Fruit fly (Drosophila melanogaster) whole organism, embryonic: ENCODE data around the gene pHCl-1.
A peak's percentile ranks its signal among the peaks of the same experiment; 100 is the strongest.

Source experiments
- CG10267 ChIP-seq: fragments of 200-800 bp; sonication (Bioruptor generic); optimal IDR thresholded peaks from 2 replicates; lab custom pipeline; 2018; ENCODE audit warnings: missing biosample characterization, mild to moderate bottlenecking, missing genetic modification characterization, moderate library complexity
- CG10431 ChIP-seq: fragments of 200-800 bp; sonication (Bioruptor generic); optimal IDR thresholded peaks from 3 replicates; lab custom pipeline; 2018; ENCODE audit warnings: missing biosample characterization, mild to moderate bottlenecking, missing genetic modification characterization
- CG10543 ChIP-seq: fragments of 200-800 bp; sonication (Bioruptor generic); optimal IDR thresholded peaks from 3 replicates; lab custom pipeline; 2017; ENCODE audit warnings: missing biosample characterization, mild to moderate bottlenecking, missing genetic modification characterization, moderate library complexity
- CG11695 ChIP-seq: fragments of 200-800 bp; sonication (Bioruptor generic); IDR thresholded peaks from 3 replicates; pipeline ENCODE4 v1.3.6; 2022; ENCODE audit warnings: missing biosample characterization, missing genetic modification characterization
- CG13424 ChIP-seq: fragments of 200-800 bp; sonication (Bioruptor generic); optimal IDR thresholded peaks from 2 replicates; lab custom pipeline; 2019; ENCODE audit warnings: missing biosample characterization, mild to moderate bottlenecking, missing genetic modification characterization, moderate library complexity
- CG14860 ChIP-seq: fragments of 200-800 bp; sonication (Bioruptor generic); IDR thresholded peaks from 3 replicates; pipeline ENCODE4 v1.3.6; 2022; ENCODE audit warnings: missing biosample characterization, missing genetic modification characterization; ENCODE audit not compliant: partially characterized antibody
- CG17359 ChIP-seq: fragments of 200-800 bp; sonication (Bioruptor generic); optimal IDR thresholded peaks from 3 replicates; lab custom pipeline; 2018; ENCODE audit warnings: missing biosample characterization, mild to moderate bottlenecking, missing genetic modification characterization, moderate library complexity
- CG18599 ChIP-seq: fragments of 200-800 bp; sonication (Bioruptor generic); optimal IDR thresholded peaks from 3 replicates; lab custom pipeline; 2017; ENCODE audit warnings: missing biosample characterization, missing genetic modification characterization, mild to moderate bottlenecking, moderate library complexity, missing genetic modification reagents
- CG18619 ChIP-seq: fragments of 200-800 bp; sonication (Bioruptor generic); optimal IDR thresholded peaks from 3 replicates; lab custom pipeline; 2017; ENCODE audit warnings: missing biosample characterization, mild to moderate bottlenecking, missing genetic modification characterization
- CG30403 ChIP-seq: fragments of 200-800 bp; sonication (Bioruptor generic); optimal IDR thresholded peaks from 3 replicates; lab custom pipeline; 2016; ENCODE audit warnings: missing biosample characterization, missing genetic modification characterization
- CG31388 ChIP-seq: fragments of 200-800 bp; sonication (Bioruptor generic); optimal IDR thresholded peaks from 2 replicates; lab custom pipeline; 2016; ENCODE audit warnings: missing biosample characterization, missing genetic modification characterization
- CG43689 ChIP-seq: fragments of 200-800 bp; sonication (Bioruptor generic); IDR thresholded peaks from 2 replicates; pipeline ENCODE4 v1.3.6; 2022; ENCODE audit warnings: missing biosample characterization, missing genetic modification characterization
- CG4820 ChIP-seq: fragments of 200-800 bp; sonication (Bioruptor generic); optimal IDR thresholded peaks from 3 replicates; lab custom pipeline; 2016; ENCODE audit warnings: missing biosample characterization, missing genetic modification characterization
- CG6689 ChIP-seq: fragments of 200-800 bp; sonication (Bioruptor generic); IDR thresholded peaks from 2 replicates; pipeline ENCODE4 v1.3.6; 2022; ENCODE audit warnings: missing biosample characterization, missing genetic modification characterization
- CG7372 ChIP-seq: fragments of 200-800 bp; sonication (Bioruptor generic); IDR thresholded peaks from 2 replicates; pipeline ENCODE4 v1.3.6; 2022; ENCODE audit warnings: missing biosample characterization, missing genetic modification characterization
- CG7928 ChIP-seq: fragments of 200-800 bp; sonication (Bioruptor generic); optimal IDR thresholded peaks from 2 replicates; lab custom pipeline; 2017; ENCODE audit warnings: missing biosample characterization, mild to moderate bottlenecking, missing genetic modification characterization
- CG8290 ChIP-seq, 3 experiments: fragments of 200-800 bp; sonication (Bioruptor generic); optimal IDR thresholded peaks; 2 replicates each; lab custom pipeline; 2016 to 2019; ENCODE audit warnings: missing biosample characterization in 3 of 3, missing genetic modification characterization in 3 of 3, mild to moderate bottlenecking in 2 of 3, moderate library complexity in 1 of 3
- E2f1 ChIP-seq: fragments of 200-800 bp; sonication (Bioruptor generic); IDR thresholded peaks from 2 replicates; pipeline ENCODE4 v1.3.6; 2022; ENCODE audit warnings: missing biosample characterization, missing genetic modification characterization
- Ets65A ChIP-seq: fragments of 200-800 bp; sonication (Bioruptor generic); peaks from one replicate; lab custom pipeline; 2016; ENCODE audit warnings: missing biosample characterization, missing genetic modification characterization
- Hey ChIP-seq: fragments of 200-800 bp; sonication (Bioruptor generic); optimal IDR thresholded peaks from 3 replicates; lab custom pipeline; 2018; ENCODE audit warnings: missing biosample characterization, mild to moderate bottlenecking, missing genetic modification characterization
- Oli ChIP-seq: fragments of 200-800 bp; sonication (Bioruptor generic); optimal IDR thresholded peaks from 2 replicates; lab custom pipeline; 2018; ENCODE audit warnings: missing biosample characterization, mild to moderate bottlenecking, missing genetic modification characterization, moderate library complexity
- Ptx1 ChIP-seq: fragments of 200-800 bp; sonication (Bioruptor generic); IDR thresholded peaks from 2 replicates; pipeline ENCODE4 v1.3.6; 2022; ENCODE audit warnings: missing biosample characterization, missing genetic modification characterization
- Sin3A ChIP-seq: fragments of >200 bp; optimal IDR thresholded peaks from 2 replicates; lab custom pipeline; 2018
- Sox100B ChIP-seq: fragments of 200-800 bp; sonication (Bioruptor generic); optimal IDR thresholded peaks from 3 replicates; lab custom pipeline; 2018; ENCODE audit warnings: missing biosample characterization, mild to moderate bottlenecking, missing genetic modification characterization
- Sox102F ChIP-seq: fragments of 200-800 bp; sonication (Bioruptor generic); optimal IDR thresholded peaks from 2 replicates; lab custom pipeline; 2018; ENCODE audit warnings: missing biosample characterization, mild to moderate bottlenecking, missing genetic modification characterization, moderate library complexity
- Ssrp ChIP-seq: fragments of 200-800 bp; sonication (Bioruptor generic); optimal IDR thresholded peaks from 2 replicates; lab custom pipeline; 2018; ENCODE audit warnings: missing biosample characterization, mild to moderate bottlenecking, missing genetic modification characterization, moderate library complexity
- Trl ChIP-seq, 3 experiments: fragments of >200 bp in 2 of 3; fragments of 200-800 bp in 1 of 3; sonication (Bioruptor generic) in 1 of 3; optimal IDR thresholded peaks; 2 replicates in 1 of 3; 3 replicates in 2 of 3; lab custom pipeline; 2016 to 2017; ENCODE audit warnings: missing biosample characterization in 1 of 3, missing genetic modification characterization in 1 of 3
- cas ChIP-seq: fragments of 200-800 bp; sonication (Bioruptor generic); IDR thresholded peaks from 2 replicates; pipeline ENCODE4 v1.3.6; 2022; ENCODE audit warnings: missing biosample characterization, missing genetic modification characterization
- caup ChIP-seq: fragments of 200-800 bp; sonication (Bioruptor generic); optimal IDR thresholded peaks from 3 replicates; lab custom pipeline; 2017; ENCODE audit warnings: missing biosample characterization, mild to moderate bottlenecking, missing genetic modification characterization, moderate library complexity; ENCODE audit not compliant: severe bottlenecking
- disco-r ChIP-seq: fragments of 200-800 bp; sonication (Bioruptor generic); optimal IDR thresholded peaks from 2 replicates; lab custom pipeline; 2016; ENCODE audit warnings: missing biosample characterization, missing genetic modification characterization
- dmrt99B ChIP-seq: fragments of 200-800 bp; sonication (Bioruptor generic); optimal IDR thresholded peaks from 2 replicates; lab custom pipeline; 2018; ENCODE audit warnings: missing biosample characterization, mild to moderate bottlenecking, missing genetic modification characterization, moderate library complexity
- eve ChIP-seq, 2 experiments: fragments of >200 bp; optimal IDR thresholded peaks; 2 replicates each; lab custom pipeline; 2017; ENCODE audit warnings: missing biosample characterization in 2 of 2, missing genetic modification characterization in 2 of 2
- fd3F ChIP-seq: fragments of 200-800 bp; sonication (Bioruptor generic); optimal IDR thresholded peaks from 2 replicates; lab custom pipeline; 2018; ENCODE audit warnings: missing biosample characterization, mild to moderate bottlenecking, missing genetic modification characterization, moderate library complexity
- fru ChIP-seq: fragments of >200 bp; optimal IDR thresholded peaks from 2 replicates; lab custom pipeline; 2017
- gem ChIP-seq: fragments of 200-800 bp; sonication (Bioruptor generic); optimal IDR thresholded peaks from 2 replicates; lab custom pipeline; 2019; ENCODE audit warnings: missing biosample characterization, mild to moderate bottlenecking, missing genetic modification characterization, moderate library complexity
- gt ChIP-seq: fragments of 200-800 bp; sonication (Bioruptor generic); IDR thresholded peaks from 2 replicates; pipeline ENCODE4 v1.3.6; 2022; ENCODE audit warnings: missing biosample characterization, missing genetic modification characterization
- hkb ChIP-seq, 2 experiments: fragments of 200-800 bp in 1 of 2; fragments of >200 bp in 1 of 2; sonication (Bioruptor generic) in 1 of 2; IDR thresholded peaks in 1 of 2; optimal IDR thresholded peaks in 1 of 2; 2 replicates each; pipeline versions ENCODE4 v1.3.6 to Lab custom; 2017 to 2022; ENCODE audit warnings: missing biosample characterization in 1 of 2, missing genetic modification characterization in 1 of 2
- jigr1 ChIP-seq: fragments of 200-800 bp; sonication (Bioruptor generic); IDR thresholded peaks from 3 replicates; pipeline ENCODE4 v1.3.6; 2022; ENCODE audit warnings: missing biosample characterization, missing genetic modification characterization
- lab ChIP-seq: fragments of 200-800 bp; sonication (Bioruptor generic); optimal IDR thresholded peaks from 3 replicates; lab custom pipeline; 2017; ENCODE audit warnings: missing biosample characterization, missing genetic modification characterization, mild to moderate bottlenecking, moderate library complexity, missing genetic modification reagents
- lmd ChIP-seq: fragments of 200-800 bp; sonication (Bioruptor generic); IDR thresholded peaks from 2 replicates; pipeline ENCODE4 v1.3.6; 2022; ENCODE audit warnings: missing biosample characterization, missing genetic modification characterization
- nmo ChIP-seq: fragments of 200-800 bp; sonication (Bioruptor generic); optimal IDR thresholded peaks from 2 replicates; lab custom pipeline; 2018; ENCODE audit warnings: missing biosample characterization, mild to moderate bottlenecking, missing genetic modification characterization, moderate library complexity
- row ChIP-seq: fragments of 200-800 bp; sonication (Bioruptor generic); IDR thresholded peaks from 3 replicates; pipeline ENCODE4 v1.3.6; 2022; ENCODE audit warnings: missing biosample characterization, missing genetic modification characterization
- run ChIP-seq: fragments of 200-800 bp; sonication (Bioruptor generic); optimal IDR thresholded peaks from 3 replicates; lab custom pipeline; 2018; ENCODE audit warnings: missing biosample characterization, mild to moderate bottlenecking, missing genetic modification characterization
- seq ChIP-seq: fragments of 200-800 bp; sonication (Bioruptor generic); IDR thresholded peaks from 2 replicates; pipeline ENCODE4 v1.3.6; 2022; ENCODE audit warnings: missing biosample characterization, missing genetic modification characterization
- shn ChIP-seq: fragments of 200-800 bp; sonication (Bioruptor generic); optimal IDR thresholded peaks from 3 replicates; lab custom pipeline; 2016; ENCODE audit warnings: missing biosample characterization, missing genetic modification characterization
- ssp ChIP-seq: fragments of 200-800 bp; sonication (Bioruptor generic); IDR thresholded peaks from 2 replicates; pipeline ENCODE4 v1.3.6; 2022; ENCODE audit warnings: missing biosample characterization, missing genetic modification characterization
- tgo ChIP-seq: fragments of 200-800 bp; sonication (Bioruptor generic); IDR thresholded peaks from 3 replicates; pipeline ENCODE4 v1.3.6; 2022; ENCODE audit warnings: missing biosample characterization, missing genetic modification characterization
- yki ChIP-seq: fragments of >200 bp; optimal IDR thresholded peaks from 3 replicates; lab custom pipeline; 2018

Gene pHCl-1

DNA sequence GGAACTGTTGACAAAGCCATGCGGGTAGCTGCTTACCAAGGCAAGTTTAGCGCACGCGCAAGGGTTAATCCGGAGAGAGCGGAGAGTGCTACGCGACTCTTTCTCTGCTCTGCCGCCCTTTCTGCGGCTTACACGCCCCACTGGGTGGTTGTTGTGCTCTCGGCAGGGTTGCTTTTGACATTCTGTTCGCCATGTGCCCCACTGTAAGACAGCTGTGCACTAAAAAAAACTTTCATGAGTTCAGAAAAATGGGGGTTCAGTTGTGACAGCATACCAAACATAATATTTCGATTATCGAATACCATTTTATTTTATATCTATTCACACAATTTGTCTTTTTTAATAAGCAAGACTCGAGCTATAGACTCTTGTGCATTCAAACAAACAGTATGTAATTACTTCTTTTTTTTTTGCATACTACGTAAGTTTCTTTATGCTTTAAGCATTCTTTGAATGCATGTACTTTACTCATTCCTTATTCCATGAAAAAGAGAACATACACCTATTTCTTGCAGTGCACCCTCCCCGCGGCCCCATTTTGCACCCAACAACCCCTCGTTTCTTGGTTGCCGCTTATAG is 22.3 kb upstream of the pHCl-1 start (continued):
- TF ChIP-seq cas (0 out of 2 replicates have a peak, but pooled peaks have one; percentile 17), run (tag; lab: Kevin White, UChicago) (peak; percentile 21), Ets65A (GFP tag; lab: Kevin White, UChicago) (peak; percentile 85), CG18619 (GFP tag; lab: Kevin White, UChicago) (peak; percentile 54), hkb (optimal IDR thresholded peaks at IDR 0.05; lab: Kevin White, UChicago) (no peak), hkb (GFP tag; IDR thresholded peaks at IDR 0.05; lab: Robert Waterston, UW) (peak; percentile 42; the same call in 1 of the 2 replicates), CG6689 (GFP tag; lab: Robert Waterston, UW) (peak; percentile 33; the same call in 1 of the 2 replicates), CG10543 (GFP tag; lab: Kevin White, UChicago) (peak; percentile 76), CG43689 (GFP tag; lab: Robert Waterston, UW) (no peak), fru (lab: Kevin White, UChicago) (no peak), disco-r (GFP tag; lab: Kevin White, UChicago) (no peak)

DNA sequence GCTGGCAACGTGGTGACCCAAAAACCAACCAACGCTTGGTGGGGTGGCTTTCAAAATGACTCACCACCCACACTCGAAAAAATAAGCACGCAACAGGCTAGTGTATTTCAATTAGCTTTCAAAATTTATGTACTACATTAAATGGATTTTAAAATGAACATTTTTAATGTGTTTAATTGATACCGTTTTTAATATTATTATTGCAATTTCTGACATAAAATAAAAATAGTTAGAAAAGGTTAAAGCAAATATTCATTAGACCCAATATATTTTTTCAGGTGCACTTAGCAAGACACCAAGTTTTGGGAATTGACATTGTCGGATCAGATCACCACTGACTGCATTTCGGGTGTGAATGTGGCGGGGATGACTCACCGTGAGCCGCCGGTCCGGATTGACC is 7.4 kb upstream of the pHCl-1 start:
- TF ChIP-seq CG31388 (GFP tag; lab: Kevin White, UChicago) (no peak), caup (GFP tag; lab: Kevin White, UChicago) (no peak), row (GFP tag; lab: Robert Waterston, UW) (peak; percentile 58; the same call in 2 of the 3 replicates), E2f1 (GFP tag; lab: Robert Waterston, UW) (peak; percentile 37), gem (tag; lab: Kevin White, UChicago) (peak; percentile 54), Oli (peak; percentile 15), CG6689 (GFP tag; lab: Robert Waterston, UW) (peak; percentile 21; the same call in 1 of the 2 replicates), Hey (no peak), eve (GFP tag; optimal IDR thresholded peaks at IDR 0.05; lab: Kevin White, UChicago) (peak in 1 of 2 experiments; percentile 31), tgo (GFP tag; lab: Robert Waterston, UW) (0 out of 3 replicates have a peak, but pooled peaks have one; percentile 17), fd3F (GFP tag; lab: Kevin White, UChicago) (no peak), CG7928 (GFP tag; lab: Kevin White, UChicago) (no peak), Sox102F (peak; percentile 32), lmd (GFP tag; lab: Robert Waterston, UW) (peak; percentile 23; the same call in 1 of the 2 replicates), jigr1 (GFP tag; lab: Robert Waterston, UW) (no peak), Sin3A (lab: Kevin White, UChicago) (no peak), lab (GFP tag; lab: Kevin White, UChicago) (peak; percentile 5), CG14860 (GFP tag; lab: Robert Waterston, UW) (no peak), gt (GFP tag; lab: Robert Waterston, UW) (no peak), yki (lab: Kevin White, UChicago) (no peak), ssp (0 out of 2 replicates have a peak, but pooled peaks have one; percentile 7), Trl (optimal IDR thresholded peaks at IDR 0.05; lab: Kevin White, UChicago) (no peak), Trl (GFP tag; optimal IDR thresholded peaks at IDR 0.05; lab: Kevin White, UChicago) (no peak), seq (GFP tag; lab: Robert Waterston, UW) (no peak), CG30403 (GFP tag; lab: Kevin White, UChicago) (peak; percentile 11), shn (GFP tag; lab: Kevin White, UChicago) (no peak), CG18599 (GFP tag; lab: Kevin White, UChicago) (peak; percentile 5), nmo (GFP tag; lab: Kevin White, UChicago) (peak; percentile 22), CG17359 (tag; lab: Kevin White, UChicago) (no peak), CG11695 (GFP tag; lab: Robert Waterston, UW) (0 out of 3 replicates have a peak, but pooled peaks have one; percentile 24), CG10431 (GFP tag; lab: Kevin White, UChicago) (no peak), Ptx1 (GFP tag; lab: Robert Waterston, UW) (peak; percentile 43), Sox100B (peak; percentile 7), dmrt99B (peak; percentile 55), CG8290 (GFP tag; optimal IDR thresholded peaks at IDR 0.05; lab: Kevin White, UChicago) (no peak), CG8290 (tag; optimal IDR thresholded peaks at IDR 0.05; lab: Kevin White, UChicago) (no peak), CG13424 (peak; percentile 50), CG10267 (no peak), CG4820 (peak; percentile 7), Ssrp (tag; lab: Kevin White, UChicago) (peak; percentile 2), CG7372 (GFP tag; lab: Robert Waterston, UW) (no peak)
